Fruit fly (Drosophila melanogaster) whole organism, prepupa: ENCODE measurements around the gene CG14645.

Source experiments
- CG34406 ChIP-seq: fragments of 200-800 bp; sonication (Bioruptor generic); optimal IDR thresholded peaks from 3 replicates; lab custom pipeline; 2016; ENCODE audit warnings: missing biosample characterization, missing genetic modification characterization
- CG6163 ChIP-seq: fragments of 200-800 bp; sonication (Bioruptor generic); IDR thresholded peaks from 3 replicates; pipeline ENCODE4 v1.3.6; 2022; ENCODE audit warnings: missing biosample characterization, missing genetic modification characterization
- CG6276 ChIP-seq: fragments of 200-800 bp; sonication (Bioruptor generic); optimal IDR thresholded peaks from 2 replicates; lab custom pipeline; 2017; ENCODE audit warnings: missing biosample characterization, mild to moderate bottlenecking, missing genetic modification characterization
- CG7368 ChIP-seq: fragments of 200-800 bp; sonication (Bioruptor generic); optimal IDR thresholded peaks from 3 replicates; lab custom pipeline; 2016; ENCODE audit warnings: missing biosample characterization, missing genetic modification characterization
- Eip93F ChIP-seq: fragments of 200-800 bp; sonication (Bioruptor generic); optimal IDR thresholded peaks from 2 replicates; lab custom pipeline; 2016; ENCODE audit warnings: missing biosample characterization, mild to moderate bottlenecking, missing genetic modification characterization
- Ets96B ChIP-seq: fragments of 200-800 bp; optimal IDR thresholded peaks from 2 replicates; lab custom pipeline; 2019; ENCODE audit warnings: missing biosample characterization, mild to moderate bottlenecking, missing genetic modification characterization, moderate library complexity
- Hr39 ChIP-seq: fragments of 200-800 bp; sonication (Bioruptor generic); optimal IDR thresholded peaks from 2 replicates; lab custom pipeline; 2016; ENCODE audit warnings: missing biosample characterization, missing genetic modification characterization
- Hr4 ChIP-seq: fragments of 200-800 bp; sonication (Bioruptor generic); optimal IDR thresholded peaks from 3 replicates; lab custom pipeline; 2016; ENCODE audit warnings: missing biosample characterization, missing genetic modification characterization
- Lpt ChIP-seq: fragments of 200-800 bp; sonication (Bioruptor generic); optimal IDR thresholded peaks from 3 replicates; lab custom pipeline; 2016; ENCODE audit warnings: missing biosample characterization, missing genetic modification characterization
- net ChIP-seq: fragments of 200-800 bp; sonication (Bioruptor generic); optimal IDR thresholded peaks from 3 replicates; lab custom pipeline; 2016; ENCODE audit warnings: missing biosample characterization, missing genetic modification characterization
- salr ChIP-seq, 2 experiments: fragments of 200-800 bp; sonication (Bioruptor generic); optimal IDR thresholded peaks; 3 replicates each; lab custom pipeline; 2016 to 2018; ENCODE audit warnings: missing biosample characterization in 2 of 2, missing genetic modification characterization in 2 of 2, mild to moderate bottlenecking in 1 of 2
- spab ChIP-seq: fragments of 200-800 bp; sonication (Bioruptor generic); optimal IDR thresholded peaks from 2 replicates; lab custom pipeline; 2017; ENCODE audit warnings: missing biosample characterization, mild to moderate bottlenecking, missing genetic modification characterization, missing genetic modification reagents
- topi ChIP-seq: fragments of 200-800 bp; sonication (Bioruptor generic); optimal IDR thresholded peaks from 3 replicates; lab custom pipeline; 2016; ENCODE audit warnings: missing biosample characterization, missing genetic modification characterization
- vri ChIP-seq: fragments of 200-800 bp; sonication (Bioruptor generic); optimal IDR thresholded peaks from 3 replicates; lab custom pipeline; 2016; ENCODE audit warnings: missing biosample characterization, mild to moderate bottlenecking, missing genetic modification characterization

DNA sequence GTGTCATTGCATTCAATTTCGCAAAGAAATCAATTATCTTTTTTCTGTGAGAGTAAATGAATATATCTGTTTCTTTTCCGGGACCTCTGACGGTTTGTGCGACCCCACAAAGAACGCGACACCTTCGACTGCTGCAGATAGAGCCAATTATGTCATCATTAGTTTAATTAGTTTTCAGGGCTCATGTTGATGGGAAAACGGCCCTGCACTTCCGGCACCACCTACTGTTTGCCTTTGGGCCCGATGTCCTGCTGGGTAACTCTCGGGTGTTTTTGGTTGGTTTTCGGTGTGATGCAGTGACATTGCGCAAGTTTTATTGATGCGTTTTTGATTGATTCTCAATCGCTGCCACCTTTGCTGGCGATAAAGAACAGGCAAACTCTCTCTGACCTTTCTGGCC is 5.3 kb downstream of the CG14645 start:
- no peak for TF ChIP-seq net (GFP tag; lab: Kevin White, UChicago)
- no peak for TF ChIP-seq CG6163
- TF ChIP-seq topi: no peak
- no peak for TF ChIP-seq CG34406 (GFP tag; lab: Kevin White, UChicago)
- no peak for TF ChIP-seq Hr4 (GFP tag; lab: Kevin White, UChicago)
- no peak for TF ChIP-seq CG6276
- no peak for TF ChIP-seq spab (GFP tag; lab: Kevin White, UChicago)
- no peak for TF ChIP-seq vri (GFP tag; lab: Kevin White, UChicago)
- TF ChIP-seq Eip93F (GFP tag; lab: Kevin White, UChicago): no peak
- no peak for TF ChIP-seq Ets96B
- no peak for TF ChIP-seq Hr39 (GFP tag; lab: Kevin White, UChicago)
- no peak for TF ChIP-seq CG7368 (GFP tag; lab: Kevin White, UChicago)
- no peak for TF ChIP-seq salr (GFP tag; optimal IDR thresholded peaks at IDR 0.05; lab: Kevin White, UChicago)
- TF ChIP-seq Lpt: no peak
